Fruit fly (Drosophila melanogaster) whole organism, pupa: Measurements from ENCODE around the gene CG31910.

Source experiments
- CG12605 ChIP-seq: fragments of 200-800 bp; sonication (Bioruptor generic); IDR thresholded peaks from 2 replicates; pipeline ENCODE4 v1.3.6; 2022; ENCODE audit warnings: missing biosample characterization, missing genetic modification characterization
- CG14655 ChIP-seq: fragments of 200-800 bp; sonication (Bioruptor generic); optimal IDR thresholded peaks from 3 replicates; lab custom pipeline; 2017; ENCODE audit warnings: mild to moderate bottlenecking, missing biosample characterization, missing genetic modification reagents, missing genetic modification characterization
- CG17806 ChIP-seq: fragments of 200-800 bp; sonication (Bioruptor generic); optimal IDR thresholded peaks from 2 replicates; lab custom pipeline; 2018; ENCODE audit warnings: missing biosample characterization, mild to moderate bottlenecking, missing genetic modification characterization, moderate library complexity
- CG32121 ChIP-seq: fragments of 200-800 bp; sonication (Bioruptor generic); IDR thresholded peaks from 2 replicates; pipeline ENCODE4 v1.3.6; 2022; ENCODE audit warnings: missing biosample characterization, missing genetic modification characterization
- CG34367 ChIP-seq: fragments of 200-800 bp; sonication (Bioruptor generic); optimal IDR thresholded peaks from 2 replicates; lab custom pipeline; 2018; ENCODE audit warnings: missing biosample characterization, mild to moderate bottlenecking, missing genetic modification characterization
- CG8301 ChIP-seq: fragments of 200-800 bp; sonication (Bioruptor generic); optimal IDR thresholded peaks from 2 replicates; lab custom pipeline; 2018; ENCODE audit warnings: missing biosample characterization, mild to moderate bottlenecking, missing genetic modification characterization
- D1 ChIP-seq: fragments of 200-800 bp; sonication (Bioruptor generic); optimal IDR thresholded peaks from 2 replicates; lab custom pipeline; 2018; ENCODE audit warnings: missing biosample characterization, mild to moderate bottlenecking, missing genetic modification characterization, moderate library complexity
- EcR ChIP-seq: fragments of 200-800 bp; sonication (Bioruptor generic); optimal IDR thresholded peaks from 3 replicates; lab custom pipeline; 2019; ENCODE audit warnings: missing biosample characterization, missing genetic modification characterization, mild to moderate bottlenecking, moderate library complexity, missing genetic modification reagents
- Pif1B ChIP-seq: fragments of 200-800 bp; sonication (Bioruptor generic); optimal IDR thresholded peaks from 3 replicates; lab custom pipeline; 2016; ENCODE audit warnings: missing biosample characterization, missing genetic modification characterization
- Snoo ChIP-seq: fragments of 200-800 bp; sonication (Bioruptor generic); optimal IDR thresholded peaks from 3 replicates; lab custom pipeline; 2017; ENCODE audit warnings: missing biosample characterization, mild to moderate bottlenecking, missing genetic modification characterization, inconsistent platforms
- gl ChIP-seq: fragments of 200-800 bp; sonication (Bioruptor generic); optimal IDR thresholded peaks from 2 replicates; lab custom pipeline; 2018; ENCODE audit warnings: missing biosample characterization, mild to moderate bottlenecking, missing genetic modification characterization
- rn ChIP-seq: fragments of 200-800 bp; sonication (Bioruptor generic); IDR thresholded peaks from 2 replicates; pipeline ENCODE4 v1.3.6; 2022; ENCODE audit warnings: missing biosample characterization, missing genetic modification characterization

dm6 chr2L:6773645-6774044 is 28.2 kb upstream of the CG31910 start, which contains the start of gene CG17378:
- no peak for TF ChIP-seq gl (tag; lab: Kevin White, UChicago)
- no peak for TF ChIP-seq Snoo (tag; lab: Kevin White, UChicago)
- no peak for TF ChIP-seq CG17806
- no peak for TF ChIP-seq CG32121 (GFP tag; lab: Robert Waterston, UW)
- no peak for TF ChIP-seq CG14655 (GFP tag; lab: Kevin White, UChicago)
- no peak for TF ChIP-seq CG8301
- TF ChIP-seq D1 (tag; lab: Kevin White, UChicago), result no peak
- TF ChIP-seq EcR (GFP tag; lab: Kevin White, UChicago), result no peak
- no peak for TF ChIP-seq CG12605 (GFP tag; lab: Robert Waterston, UW)
- no peak for TF ChIP-seq Pif1B (GFP tag; lab: Kevin White, UChicago)
- no peak for TF ChIP-seq CG34367 (tag; lab: Kevin White, UChicago)
- no peak for TF ChIP-seq rn (GFP tag; lab: Robert Waterston, UW)
